Worm (Caenorhabditis elegans): ENCODE measurements around the gene F58F12.2.

The F58F12.2 gene

DNA sequence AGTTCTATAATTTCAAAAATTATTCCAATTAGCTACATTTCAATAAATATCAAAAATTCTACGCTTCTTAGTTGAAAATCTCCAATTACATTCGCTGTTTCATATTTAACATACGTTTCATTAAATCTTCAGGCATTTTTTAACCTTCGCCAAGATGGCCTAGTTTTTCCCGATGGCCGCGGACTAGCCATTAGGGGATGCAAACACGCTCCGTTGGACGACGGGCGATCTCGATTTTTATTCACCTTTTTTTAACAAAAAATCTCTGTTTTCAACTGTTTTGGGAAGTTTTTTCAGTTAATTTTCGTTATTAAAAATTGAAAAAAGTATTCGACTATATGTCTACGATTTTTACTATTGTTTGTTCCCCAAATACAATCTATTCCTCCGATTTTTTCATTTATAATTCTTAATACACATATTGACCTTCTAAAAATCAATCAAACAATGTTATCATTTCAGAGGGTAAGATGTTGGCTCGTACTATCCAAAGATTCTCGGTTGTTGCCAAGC, 4.6 kb downstream of the F58F12.2 start, which contains the start of gene F58F12.1 (continued):
- TF ChIP-seq K02D7.2 (tag; optimal IDR thresholded peaks at IDR 0.05): no peak
- peak; percentile 83 for TF ChIP-seq C08G9.2 (tag; optimal IDR thresholded peaks at IDR 0.05)
- TF ChIP-seq sox-2 (GFP tag; IDR thresholded peaks at IDR 0.05): no peak
- peak; percentile 35 for TF ChIP-seq fkh-6 (tag; optimal IDR thresholded peaks at IDR 0.05)
- peak; percentile 44 for TF ChIP-seq zip-5 (tag; optimal IDR thresholded peaks at IDR 0.05)
- peak; percentile 93 for TF ChIP-seq ceh-31 (tag; optimal IDR thresholded peaks at IDR 0.05)
- TF ChIP-seq fkh-10 (GFP tag; optimal IDR thresholded peaks at IDR 0.05): no peak
- TF ChIP-seq unc-3 (GFP tag; conservative IDR thresholded peaks at IDR 0.05): no peak
- TF ChIP-seq unc-3 (tag; optimal IDR thresholded peaks at IDR 0.05): no peak
- peak; percentile 19 for TF ChIP-seq ceh-18 (tag; optimal IDR thresholded peaks at IDR 0.05)
- TF ChIP-seq pat-9 (tag; optimal IDR thresholded peaks at IDR 0.05): no peak
- TF ChIP-seq dmd-4 (tag; optimal IDR thresholded peaks at IDR 0.05; ENCODE audit: borderline replicate concordance): peak; percentile 28
- TF ChIP-seq ceh-45 (GFP tag; IDR thresholded peaks at IDR 0.05): no peak
- no peak for TF ChIP-seq T23F11.4 (GFP tag; optimal IDR thresholded peaks at IDR 0.05)
- no peak for TF ChIP-seq hlh-15 (tag; optimal IDR thresholded peaks at IDR 0.05)
- TF ChIP-seq hlh-6 (tag; optimal IDR thresholded peaks at IDR 0.05): no peak
- peak; percentile 12 for TF ChIP-seq gmeb-2 (tag; optimal IDR thresholded peaks at IDR 0.05)
- TF ChIP-seq tbx-7 (tag; optimal IDR thresholded peaks at IDR 0.05): peak; percentile 74
- TF ChIP-seq ceh-6 (GFP tag; optimal IDR thresholded peaks at IDR 0.05): no peak
- no peak for TF ChIP-seq nhr-11 (tag; optimal IDR thresholded peaks at IDR 0.05)
- TF ChIP-seq ets-4 (tag; optimal IDR thresholded peaks at IDR 0.05): peak; percentile 82
- TF ChIP-seq ceh-24 (tag; optimal IDR thresholded peaks at IDR 0.05): no peak
- TF ChIP-seq C38D4.7 (GFP tag; optimal IDR thresholded peaks at IDR 0.05): no peak
- no peak for TF ChIP-seq ceh-9 (tag; optimal IDR thresholded peaks at IDR 0.05)
- no peak for TF ChIP-seq unc-42 (tag; optimal IDR thresholded peaks at IDR 0.05)
- peak; percentile 26 for TF ChIP-seq nfya-1 (tag; optimal IDR thresholded peaks at IDR 0.05)
- TF ChIP-seq ceh-48 (tag; optimal IDR thresholded peaks at IDR 0.05): no peak
- no peak for TF ChIP-seq npax-4 (tag; optimal IDR thresholded peaks at IDR 0.05)
- TF ChIP-seq ceh-22 (tag; optimal IDR thresholded peaks at IDR 0.05): no peak
- no peak for TF ChIP-seq lim-6 (tag; optimal IDR thresholded peaks at IDR 0.05)
- TF ChIP-seq nhr-232 (tag; optimal IDR thresholded peaks at IDR 0.05): no peak
- TF ChIP-seq hlh-30 (tag; optimal IDR thresholded peaks at IDR 0.05; ENCODE audit: insufficient read depth): no peak
- no peak for TF ChIP-seq pag-3 (tag; optimal IDR thresholded peaks at IDR 0.05; ENCODE audit: borderline replicate concordance)
- peak; percentile 38 for TF ChIP-seq F13H6.1 (tag; optimal IDR thresholded peaks at IDR 0.05)
- no peak for TF ChIP-seq ceh-30 (tag; optimal IDR thresholded peaks at IDR 0.05)

DNA sequence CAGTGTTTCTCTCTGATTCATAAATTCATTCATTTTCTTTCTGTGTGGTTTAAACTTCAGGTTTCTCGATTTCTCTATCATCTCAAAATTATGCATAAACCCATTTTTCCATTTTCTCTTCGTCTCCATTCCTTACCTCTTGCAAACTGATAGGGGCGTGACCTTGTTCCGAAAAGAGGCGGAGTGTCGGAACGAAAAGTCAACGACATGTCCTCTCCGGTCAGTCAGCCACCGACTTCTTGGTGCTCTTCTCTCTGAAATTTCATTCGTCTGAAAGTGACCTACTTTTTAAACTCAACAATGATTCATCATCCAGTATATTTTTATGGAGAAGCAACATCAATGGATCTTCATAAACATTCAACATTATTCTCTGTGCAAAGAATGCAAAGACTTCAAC, 7.0 kb downstream of the F58F12.2 start, which contains the start of gene F58F12.12:
Gene F58F12.12 (plus strand): TSS at position 301 of the 400 bp plus-strand sequence.
- TF ChIP-seq ets-4 (tag; optimal IDR thresholded peaks at IDR 0.05) (no peak), tbx-2 (tag; optimal IDR thresholded peaks at IDR 0.05) (no peak), pros-1 (tag; optimal IDR thresholded peaks at IDR 0.05) (no peak), sox-4 (tag; optimal IDR thresholded peaks at IDR 0.05) (no peak), syd-9 (tag; optimal IDR thresholded peaks at IDR 0.05) (no peak), sdc-2 (tag; optimal IDR thresholded peaks at IDR 0.05) (no peak), sox-2 (GFP tag; IDR thresholded peaks at IDR 0.05) (no peak), lim-6 (tag; optimal IDR thresholded peaks at IDR 0.05) (no peak), ref-2 (tag; optimal IDR thresholded peaks at IDR 0.05) (no peak), T23F11.4 (GFP tag; optimal IDR thresholded peaks at IDR 0.05) (no peak), unc-55 (GFP tag; optimal IDR thresholded peaks at IDR 0.05) (no peak), ceh-24 (tag; optimal IDR thresholded peaks at IDR 0.05) (no peak), pha-4 (tag; optimal IDR thresholded peaks at IDR 0.05) (no peak), madf-2 (tag; optimal IDR thresholded peaks at IDR 0.05) (no peak), ceh-9 (tag; optimal IDR thresholded peaks at IDR 0.05) (no peak), fkh-10 (GFP tag; optimal IDR thresholded peaks at IDR 0.05) (no peak), zip-5 (tag; optimal IDR thresholded peaks at IDR 0.05) (no peak), Y22D7AL.16 (tag; optimal IDR thresholded peaks at IDR 0.05) (no peak)

Data from whole organism, late embryonic.